Worm (Caenorhabditis elegans): Measurements from ENCODE around the gene ncx-7.

ncx-7 gene

ce11 chrIII:9760184-9760583 is 40.1 kb upstream of the ncx-7 start:
- TF ChIP-seq F16B12.6 (tag; optimal IDR thresholded peaks at IDR 0.05) = no peak

DNA sequence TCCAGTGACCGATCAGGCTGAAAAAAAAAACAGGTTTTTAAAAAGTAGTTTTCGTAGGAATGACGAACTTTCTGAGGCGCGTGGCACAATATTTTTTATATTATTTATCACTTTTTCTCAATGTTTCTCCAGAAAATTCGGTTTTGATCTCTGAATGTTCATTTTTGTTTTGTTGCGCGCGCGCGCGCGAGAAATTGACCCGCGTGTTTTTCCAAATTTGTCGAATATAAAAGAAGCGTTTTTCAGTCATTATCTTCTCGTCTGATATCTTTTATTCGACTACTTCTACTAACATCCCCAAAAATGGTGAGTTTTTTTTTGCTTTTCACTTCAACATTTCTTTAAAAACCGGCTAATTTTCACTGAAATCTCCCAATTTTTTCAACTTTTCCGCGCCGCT is 38.8 kb upstream of the ncx-7 start, which contains the start of gene rmd-1:
TSS of gene rmd-1 (plus strand) at position 247 of the 400 bp plus-strand sequence.
- TF ChIP-seq nhr-47 (tag; optimal IDR thresholded peaks at IDR 0.05) = no peak
- TF ChIP-seq ces-1 (GFP tag; optimal IDR thresholded peaks at IDR 0.05) = no peak
- no peak for TF ChIP-seq lir-3 (tag; optimal IDR thresholded peaks at IDR 0.05; ENCODE audit: poor library complexity)
- no peak for TF ChIP-seq jun-1 (tag; optimal IDR thresholded peaks at IDR 0.05)
- TF ChIP-seq efl-3 (GFP tag; optimal IDR thresholded peaks at IDR 0.05) = no peak
- no peak for TF ChIP-seq mep-1 (tag; optimal IDR thresholded peaks at IDR 0.05)
- TF ChIP-seq elt-3 (tag; optimal IDR thresholded peaks at IDR 0.05) = no peak
- TF ChIP-seq xbp-1 (tag; optimal IDR thresholded peaks at IDR 0.05) = no peak
- no peak for TF ChIP-seq nhr-85 (tag)
- no peak for TF ChIP-seq elt-2 (tag; optimal IDR thresholded peaks at IDR 0.05)
- TF ChIP-seq fkh-4 (tag; optimal IDR thresholded peaks at IDR 0.05; ENCODE audit: borderline replicate concordance) = no peak
- TF ChIP-seq lin-14 (GFP tag; optimal IDR thresholded peaks at IDR 0.05) = no peak
- TF ChIP-seq dpl-1 (GFP tag; optimal IDR thresholded peaks at IDR 0.05) = no peak
- TF ChIP-seq lin-13 (GFP tag; optimal IDR thresholded peaks at IDR 0.05) = no peak
- no peak for TF ChIP-seq sup-37 (GFP tag; optimal IDR thresholded peaks at IDR 0.05)
- TF ChIP-seq tlp-1 (tag; optimal IDR thresholded peaks at IDR 0.05) = no peak
- TF ChIP-seq nhr-84 (tag; optimal IDR thresholded peaks at IDR 0.05) = no peak
- no peak for TF ChIP-seq C34B4.2 (tag; optimal IDR thresholded peaks at IDR 0.05)

- TF ChIP-seq ama-1 (optimal IDR thresholded peaks at IDR 0.05) (no peak), ceh-82 (tag; optimal IDR thresholded peaks at IDR 0.05) (no peak), egl-13 (tag; optimal IDR thresholded peaks at IDR 0.05) (no peak), unc-86 (tag; optimal IDR thresholded peaks at IDR 0.05) (no peak), rnt-1 (tag; optimal IDR thresholded peaks at IDR 0.05) (no peak), snpc-4 (tag; optimal IDR thresholded peaks at IDR 0.05) (no peak), zag-1 (tag; optimal IDR thresholded peaks at IDR 0.05) (no peak), skn-1 (tag; optimal IDR thresholded peaks at IDR 0.05) (no peak), nhr-85 (tag) (no peak), nhr-28 (tag; optimal IDR thresholded peaks at IDR 0.05) (no peak)
Measured at ce11 chrIII:9757414-9757813, 37.3 kb upstream of the ncx-7 start, which contains the start of gene vps-53. Gene vps-53 (minus strand): TSS chrIII:9757514.

ce11 chrIII:9752852-9753251 is 32.8 kb upstream of the ncx-7 start, which contains the start of gene ech-6:
Gene ech-6 (minus strand): TSS chrIII:9752883.
- TF ChIP-seq pax-3 (tag; optimal IDR thresholded peaks at IDR 0.05) (no peak), nhr-71 (tag; optimal IDR thresholded peaks at IDR 0.05) (peak; percentile 87), snu-23 (GFP tag; optimal IDR thresholded peaks at IDR 0.05) (peak; percentile 72), nhr-90 (tag; optimal IDR thresholded peaks at IDR 0.05; ENCODE audit: poor library complexity) (peak; percentile 44), elt-2 (tag; optimal IDR thresholded peaks at IDR 0.05) (peak; percentile 2), unc-30 (tag; optimal IDR thresholded peaks at IDR 0.05) (no peak), nhr-19 (GFP tag; conservative IDR thresholded peaks at IDR 0.05) (no peak; the same call in 1 of the 2 replicates), hlh-4 (tag; optimal IDR thresholded peaks at IDR 0.05) (no peak), mab-9 (GFP tag; IDR thresholded peaks at IDR 0.05) (no peak), nhr-237 (tag; optimal IDR thresholded peaks at IDR 0.05) (no peak), ceh-90 (tag; optimal IDR thresholded peaks at IDR 0.05) (no peak), aha-1 (tag; optimal IDR thresholded peaks at IDR 0.05) (no peak), zip-4 (GFP tag; optimal IDR thresholded peaks at IDR 0.05) (no peak), efl-1 (optimal IDR thresholded peaks at IDR 0.05) (peak; percentile 31), efl-1 (GFP tag; optimal IDR thresholded peaks at IDR 0.05 in 1 of 2) (no peak), mef-2 (tag; optimal IDR thresholded peaks at IDR 0.05) (no peak), C16A3.4 (tag; optimal IDR thresholded peaks at IDR 0.05) (no peak), lsy-2 (tag; optimal IDR thresholded peaks at IDR 0.05) (peak; percentile 31 to 39), pag-3 (tag; optimal IDR thresholded peaks at IDR 0.05; ENCODE audit: borderline replicate concordance, insufficient read depth) (no peak), irx-1 (tag; optimal IDR thresholded peaks at IDR 0.05) (no peak), mdl-1 (tag; optimal IDR thresholded peaks at IDR 0.05) (no peak), ztf-4 (tag; optimal IDR thresholded peaks at IDR 0.05) (no peak), nhr-20 (tag; optimal IDR thresholded peaks at IDR 0.05) (peak; percentile 64), ceh-8 (GFP tag; optimal IDR thresholded peaks at IDR 0.05) (no peak)
